Fruit fly (Drosophila melanogaster): ENCODE data around the gene CG15599.

DNA sequence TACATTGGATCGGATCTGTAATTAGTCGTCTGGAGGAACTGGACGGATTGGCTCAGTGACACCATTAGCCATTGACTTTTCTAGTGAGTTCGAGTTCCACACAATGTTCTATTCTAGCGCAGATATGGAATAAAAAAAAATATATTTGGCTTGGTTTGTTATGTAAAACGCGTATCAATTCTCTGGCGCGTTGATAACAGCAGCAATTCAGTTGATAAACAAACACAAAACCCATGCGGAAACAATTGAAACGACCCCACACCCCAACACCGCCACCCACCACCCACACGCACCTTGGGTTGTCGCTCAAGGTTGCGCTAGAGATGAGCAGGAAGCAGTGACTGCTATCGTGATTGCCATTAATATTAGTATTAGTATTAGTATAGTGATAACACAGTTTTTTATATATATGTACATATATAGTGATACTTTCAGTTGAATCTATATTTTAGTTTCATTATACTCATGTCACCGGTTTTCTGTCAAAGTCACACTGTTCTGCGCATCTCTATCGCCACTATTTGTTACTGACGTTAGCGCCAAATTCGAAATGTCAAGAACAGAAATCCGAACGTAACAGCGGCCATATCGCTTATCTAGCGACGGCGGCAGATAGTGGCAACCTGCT, 9.0 kb upstream of the CG15599 start:
- TF ChIP-seq Sox102F (GFP tag; optimal IDR thresholded peaks at IDR 0.05) (peak; percentile 91), Lpt (GFP tag; optimal IDR thresholded peaks at IDR 0.05) (no peak), onecut (GFP tag; IDR thresholded peaks at IDR 0.05) (peak; percentile 76), Ravus (GFP tag; IDR thresholded peaks at IDR 0.05) (peak; percentile 81)

All from whole organism, embryonic.